Worm (Caenorhabditis elegans) whole organism, early embryonic: ENCODE data around the gene mcm-10.
A peak's percentile ranks its signal among the peaks of the same experiment; 100 is the strongest.

Experiments
- B0310.2 ChIP-seq: sonication (generic microtip); optimal IDR thresholded peaks from 2 replicates; lab custom pipeline; 2016; ENCODE audit warnings: mild to moderate bottlenecking, missing genetic modification characterization, missing compliant biosample characterization
- F13C5.2 ChIP-seq: sonication (generic microtip); optimal IDR thresholded peaks from 2 replicates; lab custom pipeline; 2017; ENCODE audit warnings: mild to moderate bottlenecking, missing genetic modification characterization, inconsistent platforms, missing compliant biosample characterization
- aly-1 ChIP-seq: sonication (generic microtip); optimal IDR thresholded peaks from 2 replicates; lab custom pipeline; 2016; ENCODE audit warnings: missing genetic modification characterization, missing compliant biosample characterization
- ama-1 ChIP-seq: fragments of 150-350 bp; optimal IDR thresholded peaks from 2 replicates; lab custom pipeline; 2014
- ceh-13 ChIP-seq: fragments of 200-800 bp; sonication (Bioruptor generic); optimal IDR thresholded peaks from 2 replicates; lab custom pipeline; 2018; ENCODE audit warnings: mild to moderate bottlenecking, missing genetic modification characterization, missing compliant biosample characterization
- ceh-36 ChIP-seq: sonication (generic microtip); optimal IDR thresholded peaks from 2 replicates; lab custom pipeline; 2016; ENCODE audit warnings: missing genetic modification characterization, inconsistent platforms, missing compliant biosample characterization
- ets-7 ChIP-seq: sonication (generic microtip); optimal IDR thresholded peaks from 2 replicates; lab custom pipeline; 2016; ENCODE audit warnings: missing genotype, missing genetic modification characterization, missing compliant biosample characterization
- flt-1 ChIP-seq: fragments of 200-800 bp; sonication (Bioruptor generic); IDR thresholded peaks from 2 replicates; pipeline ENCODE4 v1.3.6; 2022; ENCODE audit warnings: missing genetic modification characterization, missing compliant biosample characterization
- hmbx-1 ChIP-seq: sonication (generic microtip); optimal IDR thresholded peaks from 2 replicates; lab custom pipeline; 2016; ENCODE audit warnings: mild to moderate bottlenecking, missing genetic modification characterization, missing compliant biosample characterization
- hmg-4 ChIP-seq: fragments of 200-800 bp; sonication (Bioruptor generic); optimal IDR thresholded peaks from 2 replicates; lab custom pipeline; 2018; ENCODE audit warnings: mild to moderate bottlenecking, missing genetic modification characterization, missing compliant biosample characterization
- hnd-1 ChIP-seq: sonication (generic microtip); optimal IDR thresholded peaks from 2 replicates; lab custom pipeline; 2016; ENCODE audit warnings: missing genetic modification characterization, missing compliant biosample characterization
- pes-1 ChIP-seq: fragments of 200-800 bp; sonication (Bioruptor generic); IDR thresholded peaks from 2 replicates; pipeline ENCODE4 v1.3.6; 2022; ENCODE audit warnings: missing genetic modification reagents, missing genetic modification characterization, missing compliant biosample characterization
- scrt-1 ChIP-seq: fragments of 200-800 bp; sonication (Bioruptor generic); IDR thresholded peaks from 2 replicates; pipeline ENCODE4 v1.3.6; 2022; ENCODE audit warnings: missing genetic modification characterization, missing compliant biosample characterization
- sea-1 ChIP-seq: fragments of 200-800 bp; sonication (Bioruptor generic); conservative IDR thresholded peaks from 2 replicates; pipeline ENCODE4 v1.3.6; 2022; ENCODE audit warnings: missing genetic modification characterization, missing compliant biosample characterization
- tbx-11 ChIP-seq: fragments of 200-800 bp; sonication (Bioruptor generic); IDR thresholded peaks from 2 replicates; pipeline ENCODE4 v1.3.6; 2022; ENCODE audit warnings: missing genetic modification characterization, missing compliant biosample characterization
- tbx-37 ChIP-seq: fragments of 200-800 bp; sonication (Bioruptor generic); conservative IDR thresholded peaks from 2 replicates; pipeline ENCODE4 v1.3.6; 2022; ENCODE audit warnings: missing genetic modification reagents, missing genetic modification characterization, missing compliant biosample characterization
- tra-4 ChIP-seq: sonication (generic microtip); optimal IDR thresholded peaks from 2 replicates; lab custom pipeline; 2017; ENCODE audit warnings: missing genetic modification characterization, missing compliant biosample characterization

mcm-10 gene

ce11 chrIII:11344125-11344524 is 26.8 kb downstream of the mcm-10 start:
- TF ChIP-seq ama-1 (lab: Kevin White, UChicago) (no peak), B0310.2 (tag; lab: Kevin White, UChicago) (no peak), F13C5.2 (tag; lab: Kevin White, UChicago) (no peak), tbx-37 (GFP tag; lab: Robert Waterston, UW) (no peak), ceh-36 (tag; lab: Kevin White, UChicago) (no peak), flt-1 (GFP tag; lab: Robert Waterston, UW) (no peak), pes-1 (GFP tag; lab: Robert Waterston, UW) (no peak), ets-7 (no peak), tra-4 (no peak), scrt-1 (GFP tag; lab: Robert Waterston, UW) (no peak), sea-1 (no peak), aly-1 (tag; lab: Kevin White, UChicago) (no peak), hmg-4 (GFP tag; lab: Kevin White, UChicago) (no peak), hnd-1 (tag; lab: Kevin White, UChicago) (no peak), ceh-13 (GFP tag; lab: Kevin White, UChicago) (no peak), tbx-11 (GFP tag; lab: Robert Waterston, UW) (no peak), hmbx-1 (tag; lab: Kevin White, UChicago) (no peak)

- TF ChIP-seq ama-1 (lab: Kevin White, UChicago): no peak
- no peak for TF ChIP-seq ets-7
Observed at ce11 chrIII:11346383-11346782, 29.0 kb downstream of the mcm-10 start, which contains the start of gene T28D6.7. T28D6.7 (minus strand) TSS chrIII:11346483.

- TF ChIP-seq ceh-36 (tag; lab: Kevin White, UChicago) (no peak), tra-4 (no peak), sea-1 (no peak)
Observed at ce11 chrIII:11350107-11350826, 32.9 kb downstream of the mcm-10 start.

- TF ChIP-seq B0310.2 (tag; lab: Kevin White, UChicago) (no peak), scrt-1 (GFP tag; lab: Robert Waterston, UW) (no peak), hnd-1 (tag; lab: Kevin White, UChicago) (no peak), pes-1 (GFP tag; lab: Robert Waterston, UW) (peak; percentile 63), flt-1 (GFP tag; lab: Robert Waterston, UW) (peak; percentile 45; the same call in 1 of the 2 replicates), sea-1 (no peak), tbx-11 (GFP tag; lab: Robert Waterston, UW) (peak; percentile 57; the same call in 1 of the 2 replicates), tra-4 (no peak)
Observed at ce11 chrIII:11352840-11353239, 35.5 kb downstream of the mcm-10 start.

ce11 chrIII:11353499-11353898 is 36.1 kb downstream of the mcm-10 start:
- TF ChIP-seq tbx-37 (GFP tag; lab: Robert Waterston, UW) (0 out of 2 replicates have a peak, but pooled peaks have one; percentile 41), hmg-4 (GFP tag; lab: Kevin White, UChicago) (no peak), aly-1 (tag; lab: Kevin White, UChicago) (no peak), pes-1 (GFP tag; lab: Robert Waterston, UW) (peak; percentile 66; the same call in 1 of the 2 replicates), ets-7 (no peak), sea-1 (no peak), F13C5.2 (tag; lab: Kevin White, UChicago) (no peak), flt-1 (GFP tag; lab: Robert Waterston, UW) (0 out of 2 replicates have a peak, but pooled peaks have one; percentile 8), tra-4 (no peak), tbx-11 (GFP tag; lab: Robert Waterston, UW) (peak; percentile 17; the same call in 1 of the 2 replicates), ceh-36 (tag; lab: Kevin White, UChicago) (no peak), ceh-13 (GFP tag; lab: Kevin White, UChicago) (no peak), ama-1 (lab: Kevin White, UChicago) (no peak), hnd-1 (tag; lab: Kevin White, UChicago) (no peak), B0310.2 (tag; lab: Kevin White, UChicago) (no peak)

- no peak for TF ChIP-seq aly-1 (tag; lab: Kevin White, UChicago)
- no peak for TF ChIP-seq flt-1 (GFP tag; lab: Robert Waterston, UW)
- no peak for TF ChIP-seq tra-4
- TF ChIP-seq pes-1 (GFP tag; lab: Robert Waterston, UW): no peak
- TF ChIP-seq hmbx-1 (tag; lab: Kevin White, UChicago): no peak
- no peak for TF ChIP-seq ceh-36 (tag; lab: Kevin White, UChicago)
- no peak for TF ChIP-seq F13C5.2 (tag; lab: Kevin White, UChicago)
- no peak for TF ChIP-seq hmg-4 (GFP tag; lab: Kevin White, UChicago)
- TF ChIP-seq ets-7: no peak
- TF ChIP-seq ama-1 (lab: Kevin White, UChicago): no peak
- no peak for TF ChIP-seq scrt-1 (GFP tag; lab: Robert Waterston, UW)
- TF ChIP-seq B0310.2 (tag; lab: Kevin White, UChicago): no peak
- no peak for TF ChIP-seq hnd-1 (tag; lab: Kevin White, UChicago)
- no peak for TF ChIP-seq sea-1
- no peak for TF ChIP-seq tbx-37 (GFP tag; lab: Robert Waterston, UW)
- TF ChIP-seq tbx-11 (GFP tag; lab: Robert Waterston, UW): no peak
- TF ChIP-seq ceh-13 (GFP tag; lab: Kevin White, UChicago): no peak
Observed at ce11 chrIII:11355758-11356323, 38.5 kb downstream of the mcm-10 start.

ce11 chrIII:11357418-11357817 is 40.0 kb downstream of the mcm-10 start:
- no peak for TF ChIP-seq ceh-13 (GFP tag; lab: Kevin White, UChicago)
- TF ChIP-seq ama-1 (lab: Kevin White, UChicago): no peak
- no peak for TF ChIP-seq tra-4
- no peak for TF ChIP-seq hmbx-1 (tag; lab: Kevin White, UChicago)
- no peak for TF ChIP-seq sea-1
- no peak for TF ChIP-seq flt-1 (GFP tag; lab: Robert Waterston, UW)
- no peak for TF ChIP-seq tbx-11 (GFP tag; lab: Robert Waterston, UW)
- TF ChIP-seq tbx-37 (GFP tag; lab: Robert Waterston, UW): no peak
- no peak for TF ChIP-seq ceh-36 (tag; lab: Kevin White, UChicago)
- no peak for TF ChIP-seq pes-1 (GFP tag; lab: Robert Waterston, UW)
- no peak for TF ChIP-seq B0310.2 (tag; lab: Kevin White, UChicago)
- TF ChIP-seq hnd-1 (tag; lab: Kevin White, UChicago): no peak
- no peak for TF ChIP-seq scrt-1 (GFP tag; lab: Robert Waterston, UW)
- TF ChIP-seq F13C5.2 (tag; lab: Kevin White, UChicago): no peak
